Fruit fly (Drosophila melanogaster) whole organism, prepupa: ENCODE results near the gene org-1.

Experiments used
- CG10631 ChIP-seq: fragments of 200-800 bp; sonication (Bioruptor generic); optimal IDR thresholded peaks from 2 replicates; lab custom pipeline; 2016; ENCODE audit warnings: missing biosample characterization, missing genetic modification characterization
- CG11762 ChIP-seq: fragments of 200-800 bp; sonication (Bioruptor generic); optimal IDR thresholded peaks from 3 replicates; lab custom pipeline; 2016; ENCODE audit warnings: missing biosample characterization, missing genetic modification characterization; ENCODE audit not compliant: insufficient read depth
- CG16779 ChIP-seq: fragments of 200-800 bp; sonication (Bioruptor generic); optimal IDR thresholded peaks from 3 replicates; lab custom pipeline; 2017; ENCODE audit warnings: missing biosample characterization, mild to moderate bottlenecking, missing genetic modification characterization
- CG3032 ChIP-seq: fragments of 200-800 bp; optimal IDR thresholded peaks from 2 replicates; lab custom pipeline; 2019; ENCODE audit warnings: missing biosample characterization, mild to moderate bottlenecking, missing genetic modification characterization, moderate library complexity
- CG3919 ChIP-seq: fragments of 200-800 bp; sonication (Bioruptor generic); optimal IDR thresholded peaks from 3 replicates; lab custom pipeline; 2016; ENCODE audit warnings: missing biosample characterization, missing genetic modification characterization
- CG6276 ChIP-seq: fragments of 200-800 bp; sonication (Bioruptor generic); optimal IDR thresholded peaks from 2 replicates; lab custom pipeline; 2017; ENCODE audit warnings: missing biosample characterization, mild to moderate bottlenecking, missing genetic modification characterization
- Eip93F ChIP-seq: fragments of 200-800 bp; sonication (Bioruptor generic); optimal IDR thresholded peaks from 2 replicates; lab custom pipeline; 2016; ENCODE audit warnings: missing biosample characterization, mild to moderate bottlenecking, missing genetic modification characterization
- Hr39 ChIP-seq: fragments of 200-800 bp; sonication (Bioruptor generic); optimal IDR thresholded peaks from 2 replicates; lab custom pipeline; 2016; ENCODE audit warnings: missing biosample characterization, missing genetic modification characterization
- Lpt ChIP-seq: fragments of 200-800 bp; sonication (Bioruptor generic); optimal IDR thresholded peaks from 3 replicates; lab custom pipeline; 2016; ENCODE audit warnings: missing biosample characterization, missing genetic modification characterization
- esn ChIP-seq: fragments of 200-800 bp; sonication (Bioruptor generic); optimal IDR thresholded peaks from 2 replicates; lab custom pipeline; 2016; ENCODE audit warnings: missing biosample characterization, mild to moderate bottlenecking, missing genetic modification characterization, moderate library complexity
- net ChIP-seq: fragments of 200-800 bp; sonication (Bioruptor generic); optimal IDR thresholded peaks from 3 replicates; lab custom pipeline; 2016; ENCODE audit warnings: missing biosample characterization, missing genetic modification characterization
- spab ChIP-seq: fragments of 200-800 bp; sonication (Bioruptor generic); optimal IDR thresholded peaks from 2 replicates; lab custom pipeline; 2017; ENCODE audit warnings: missing biosample characterization, mild to moderate bottlenecking, missing genetic modification characterization, missing genetic modification reagents
- topi ChIP-seq: fragments of 200-800 bp; sonication (Bioruptor generic); optimal IDR thresholded peaks from 3 replicates; lab custom pipeline; 2016; ENCODE audit warnings: missing biosample characterization, missing genetic modification characterization

DNA sequence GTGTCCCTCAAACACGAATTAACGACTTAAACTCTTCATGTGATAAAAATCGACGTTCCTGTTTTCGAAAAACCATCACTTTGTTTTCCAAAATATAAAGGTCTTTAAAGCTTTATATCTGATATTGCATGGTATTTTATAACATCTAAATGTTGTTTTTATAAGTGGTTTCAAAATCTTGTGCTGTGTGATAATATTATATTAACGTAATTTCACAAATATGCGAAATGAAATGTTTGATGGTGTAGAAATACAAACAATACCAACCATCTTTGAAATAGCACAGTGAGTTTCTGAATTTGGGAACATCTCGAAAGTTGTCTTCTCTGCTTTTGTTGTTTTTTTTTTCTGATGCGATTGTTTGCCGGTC is 36.1 kb upstream of the org-1 start:
- no peak for TF ChIP-seq CG16779 (tag; lab: Kevin White, UChicago)
- no peak for TF ChIP-seq Lpt (GFP tag; lab: Kevin White, UChicago)
- no peak for TF ChIP-seq CG6276 (GFP tag; lab: Kevin White, UChicago)
- peak; percentile 5 for TF ChIP-seq CG3032 (tag; lab: Kevin White, UChicago)
- no peak for TF ChIP-seq CG10631
- no peak for TF ChIP-seq spab (GFP tag; lab: Kevin White, UChicago)
- no peak for TF ChIP-seq CG11762 (GFP tag; lab: Kevin White, UChicago)
- TF ChIP-seq esn (GFP tag; lab: Kevin White, UChicago), result peak; percentile 24
- TF ChIP-seq CG3919 (GFP tag; lab: Kevin White, UChicago), result no peak
- TF ChIP-seq Eip93F (GFP tag; lab: Kevin White, UChicago), result no peak
- TF ChIP-seq net (GFP tag; lab: Kevin White, UChicago), result no peak
- peak; percentile 20 for TF ChIP-seq Hr39 (GFP tag; lab: Kevin White, UChicago)
- TF ChIP-seq topi (GFP tag; lab: Kevin White, UChicago), result peak; percentile 42
